Fruit fly (Drosophila melanogaster) whole organism, pupa: ENCODE results near the gene COX5A.

Experiments used
- CG10348 ChIP-seq: fragments of 200-800 bp; sonication (Bioruptor generic); IDR thresholded peaks from 2 replicates; pipeline ENCODE4 v1.3.6; 2022; ENCODE audit warnings: missing biosample characterization, missing genetic modification characterization
- CG12605 ChIP-seq: fragments of 200-800 bp; sonication (Bioruptor generic); IDR thresholded peaks from 2 replicates; pipeline ENCODE4 v1.3.6; 2022; ENCODE audit warnings: missing biosample characterization, missing genetic modification characterization
- CG13204 ChIP-seq: fragments of 200-800 bp; sonication (Bioruptor generic); optimal IDR thresholded peaks from 2 replicates; lab custom pipeline; 2018; ENCODE audit warnings: missing biosample characterization, mild to moderate bottlenecking, missing genetic modification characterization, moderate library complexity
- CG14655 ChIP-seq: fragments of 200-800 bp; sonication (Bioruptor generic); optimal IDR thresholded peaks from 3 replicates; lab custom pipeline; 2017; ENCODE audit warnings: mild to moderate bottlenecking, missing biosample characterization, missing genetic modification reagents, missing genetic modification characterization
- CG15710 ChIP-seq: fragments of 200-800 bp; sonication (Bioruptor generic); optimal IDR thresholded peaks from 2 replicates; lab custom pipeline; 2018; ENCODE audit warnings: missing biosample characterization, mild to moderate bottlenecking, missing genetic modification characterization, moderate library complexity
- CG17806 ChIP-seq: fragments of 200-800 bp; sonication (Bioruptor generic); optimal IDR thresholded peaks from 2 replicates; lab custom pipeline; 2018; ENCODE audit warnings: missing biosample characterization, mild to moderate bottlenecking, missing genetic modification characterization, moderate library complexity
- CG32121 ChIP-seq: fragments of 200-800 bp; sonication (Bioruptor generic); IDR thresholded peaks from 2 replicates; pipeline ENCODE4 v1.3.6; 2022; ENCODE audit warnings: missing biosample characterization, missing genetic modification characterization
- CG34367 ChIP-seq: fragments of 200-800 bp; sonication (Bioruptor generic); optimal IDR thresholded peaks from 2 replicates; lab custom pipeline; 2018; ENCODE audit warnings: missing biosample characterization, mild to moderate bottlenecking, missing genetic modification characterization
- CG4496 ChIP-seq: fragments of 200-800 bp; sonication (Bioruptor generic); IDR thresholded peaks from 3 replicates; pipeline ENCODE4 v1.3.6; 2022; ENCODE audit warnings: missing biosample characterization, missing genetic modification characterization
- CG8159 ChIP-seq: fragments of 200-800 bp; sonication (Bioruptor generic); optimal IDR thresholded peaks from 3 replicates; lab custom pipeline; 2018; ENCODE audit warnings: missing biosample characterization, mild to moderate bottlenecking, missing genetic modification characterization, moderate library complexity
- CG8301 ChIP-seq: fragments of 200-800 bp; sonication (Bioruptor generic); optimal IDR thresholded peaks from 2 replicates; lab custom pipeline; 2018; ENCODE audit warnings: missing biosample characterization, mild to moderate bottlenecking, missing genetic modification characterization
- CG9948 ChIP-seq: fragments of 200-800 bp; sonication (Bioruptor generic); optimal IDR thresholded peaks from 2 replicates; lab custom pipeline; 2018; ENCODE audit warnings: missing biosample characterization, mild to moderate bottlenecking, missing genetic modification characterization, moderate library complexity
- D1 ChIP-seq: fragments of 200-800 bp; sonication (Bioruptor generic); optimal IDR thresholded peaks from 2 replicates; lab custom pipeline; 2018; ENCODE audit warnings: missing biosample characterization, mild to moderate bottlenecking, missing genetic modification characterization, moderate library complexity
- EcR ChIP-seq: fragments of 200-800 bp; sonication (Bioruptor generic); optimal IDR thresholded peaks from 3 replicates; lab custom pipeline; 2019; ENCODE audit warnings: missing biosample characterization, missing genetic modification characterization, mild to moderate bottlenecking, moderate library complexity, missing genetic modification reagents
- Ets98B ChIP-seq: fragments of 200-800 bp; sonication (Bioruptor generic); IDR thresholded peaks from 2 replicates; pipeline ENCODE4 v1.3.6; 2022; ENCODE audit warnings: missing biosample characterization, missing genetic modification characterization
- Pif1A ChIP-seq: fragments of 200-800 bp; sonication (Bioruptor generic); optimal IDR thresholded peaks from 3 replicates; lab custom pipeline; 2016; ENCODE audit warnings: missing biosample characterization, missing genetic modification characterization
- Pif1B ChIP-seq: fragments of 200-800 bp; sonication (Bioruptor generic); optimal IDR thresholded peaks from 3 replicates; lab custom pipeline; 2016; ENCODE audit warnings: missing biosample characterization, missing genetic modification characterization
- Snoo ChIP-seq: fragments of 200-800 bp; sonication (Bioruptor generic); optimal IDR thresholded peaks from 3 replicates; lab custom pipeline; 2017; ENCODE audit warnings: missing biosample characterization, mild to moderate bottlenecking, missing genetic modification characterization, inconsistent platforms
- fd96Ca ChIP-seq: fragments of 200-800 bp; sonication (Bioruptor generic); IDR thresholded peaks from 3 replicates; pipeline ENCODE4 v1.3.6; 2022; ENCODE audit warnings: missing biosample characterization, missing genetic modification characterization
- gl ChIP-seq: fragments of 200-800 bp; sonication (Bioruptor generic); optimal IDR thresholded peaks from 2 replicates; lab custom pipeline; 2018; ENCODE audit warnings: missing biosample characterization, mild to moderate bottlenecking, missing genetic modification characterization
- rn ChIP-seq: fragments of 200-800 bp; sonication (Bioruptor generic); IDR thresholded peaks from 2 replicates; pipeline ENCODE4 v1.3.6; 2022; ENCODE audit warnings: missing biosample characterization, missing genetic modification characterization

The COX5A gene

dm6 chr3R:11805584-11805983 is 13.6 kb upstream of the COX5A start:
- TF ChIP-seq Snoo (tag; lab: Kevin White, UChicago) (peak; percentile 22), D1 (tag; lab: Kevin White, UChicago) (no peak), CG32121 (GFP tag; lab: Robert Waterston, UW) (no peak), CG8159 (tag; lab: Kevin White, UChicago) (no peak), gl (tag; lab: Kevin White, UChicago) (no peak), CG9948 (no peak)

DNA sequence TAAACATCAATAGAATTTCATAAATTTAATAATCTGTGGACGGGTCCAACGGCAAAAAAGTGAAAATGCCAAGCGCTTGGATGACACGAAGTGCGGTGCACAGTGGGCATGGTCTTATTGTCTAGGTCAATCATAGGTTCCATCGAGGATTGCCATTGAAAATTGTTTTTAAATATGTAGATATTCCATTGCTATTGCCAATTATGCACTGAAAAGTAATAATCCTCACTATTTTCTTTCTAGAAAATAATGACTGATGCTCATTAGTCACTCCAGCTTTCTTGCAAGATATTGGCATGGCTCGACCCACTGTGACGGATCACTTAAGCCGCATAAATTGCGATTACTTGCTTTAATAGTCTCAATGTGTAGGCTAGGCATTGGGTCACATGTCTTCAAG is 12.4 kb upstream of the COX5A start:
- TF ChIP-seq CG13204 (GFP tag; lab: Kevin White, UChicago) (no peak), CG8159 (tag; lab: Kevin White, UChicago) (peak; percentile 57), fd96Ca (GFP tag; lab: Robert Waterston, UW) (peak; percentile 66; the same call in 2 of the 3 replicates), rn (GFP tag; lab: Robert Waterston, UW) (no peak), CG9948 (peak; percentile 43), gl (tag; lab: Kevin White, UChicago) (no peak), D1 (tag; lab: Kevin White, UChicago) (no peak), CG34367 (tag; lab: Kevin White, UChicago) (peak; percentile 42), Pif1B (GFP tag; lab: Kevin White, UChicago) (peak; percentile 17), CG14655 (GFP tag; lab: Kevin White, UChicago) (peak; percentile 59), CG17806 (tag; lab: Kevin White, UChicago) (peak; percentile 52), Pif1A (GFP tag; lab: Kevin White, UChicago) (peak; percentile 72), Snoo (tag; lab: Kevin White, UChicago) (peak; percentile 23), CG4496 (peak; percentile 67), Ets98B (GFP tag; lab: Robert Waterston, UW) (peak; percentile 56), CG12605 (GFP tag; lab: Robert Waterston, UW) (peak; percentile 34; the same call in 1 of the 2 replicates), CG15710 (peak; percentile 45), CG10348 (GFP tag; lab: Robert Waterston, UW) (no peak), EcR (no peak), CG8301 (tag; lab: Kevin White, UChicago) (peak; percentile 49), CG32121 (GFP tag; lab: Robert Waterston, UW) (peak; percentile 31; the same call in 1 of the 2 replicates)

dm6 chr3R:11807641-11808040 is 11.5 kb upstream of the COX5A start:
- no peak for TF ChIP-seq CG15710
- TF ChIP-seq fd96Ca (GFP tag; lab: Robert Waterston, UW), result no peak
- no peak for TF ChIP-seq CG14655 (GFP tag; lab: Kevin White, UChicago)
- TF ChIP-seq Pif1B (GFP tag; lab: Kevin White, UChicago), result no peak
- no peak for TF ChIP-seq CG32121 (GFP tag; lab: Robert Waterston, UW)
- TF ChIP-seq CG34367 (tag; lab: Kevin White, UChicago), result no peak
- no peak for TF ChIP-seq CG4496
- no peak for TF ChIP-seq EcR
- no peak for TF ChIP-seq CG8159 (tag; lab: Kevin White, UChicago)
- no peak for TF ChIP-seq Ets98B (GFP tag; lab: Robert Waterston, UW)
- TF ChIP-seq CG9948, result no peak
- TF ChIP-seq CG8301 (tag; lab: Kevin White, UChicago), result no peak
- no peak for TF ChIP-seq CG12605 (GFP tag; lab: Robert Waterston, UW)
- no peak for TF ChIP-seq D1 (tag; lab: Kevin White, UChicago)
- TF ChIP-seq Pif1A (GFP tag; lab: Kevin White, UChicago), result no peak

DNA sequence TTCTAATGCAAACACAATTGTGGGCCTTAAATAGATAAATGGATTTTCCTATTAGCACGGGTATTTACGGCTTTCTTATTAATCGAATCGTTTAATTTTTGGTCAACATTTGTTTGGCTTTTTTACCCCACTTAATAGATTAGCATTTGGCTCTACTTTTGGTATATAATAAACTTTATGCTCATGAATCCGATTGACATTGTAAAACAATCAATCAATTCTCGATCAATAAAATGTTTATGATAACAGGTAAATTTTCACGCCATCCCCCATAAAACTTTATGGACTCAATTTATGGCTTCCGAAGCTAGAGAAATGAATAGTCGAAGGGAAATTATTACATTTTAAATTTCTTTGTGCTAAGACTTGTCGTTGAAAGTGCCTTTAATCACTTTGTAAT is 9.5 kb upstream of the COX5A start:
- TF ChIP-seq Pif1B (GFP tag; lab: Kevin White, UChicago), result no peak
- TF ChIP-seq EcR, result no peak
- TF ChIP-seq Ets98B (GFP tag; lab: Robert Waterston, UW), result no peak
- no peak for TF ChIP-seq CG12605 (GFP tag; lab: Robert Waterston, UW)
- no peak for TF ChIP-seq CG14655 (GFP tag; lab: Kevin White, UChicago)
- no peak for TF ChIP-seq rn (GFP tag; lab: Robert Waterston, UW)
- no peak for TF ChIP-seq gl (tag; lab: Kevin White, UChicago)
- TF ChIP-seq CG10348 (GFP tag; lab: Robert Waterston, UW), result no peak
- no peak for TF ChIP-seq CG15710
- TF ChIP-seq CG32121 (GFP tag; lab: Robert Waterston, UW), result no peak
- TF ChIP-seq CG8159 (tag; lab: Kevin White, UChicago), result no peak
- no peak for TF ChIP-seq Pif1A (GFP tag; lab: Kevin White, UChicago)
- no peak for TF ChIP-seq CG13204 (GFP tag; lab: Kevin White, UChicago)
- no peak for TF ChIP-seq CG17806 (tag; lab: Kevin White, UChicago)
- TF ChIP-seq fd96Ca (GFP tag; lab: Robert Waterston, UW), result no peak
- no peak for TF ChIP-seq CG9948
- no peak for TF ChIP-seq CG34367 (tag; lab: Kevin White, UChicago)

DNA sequence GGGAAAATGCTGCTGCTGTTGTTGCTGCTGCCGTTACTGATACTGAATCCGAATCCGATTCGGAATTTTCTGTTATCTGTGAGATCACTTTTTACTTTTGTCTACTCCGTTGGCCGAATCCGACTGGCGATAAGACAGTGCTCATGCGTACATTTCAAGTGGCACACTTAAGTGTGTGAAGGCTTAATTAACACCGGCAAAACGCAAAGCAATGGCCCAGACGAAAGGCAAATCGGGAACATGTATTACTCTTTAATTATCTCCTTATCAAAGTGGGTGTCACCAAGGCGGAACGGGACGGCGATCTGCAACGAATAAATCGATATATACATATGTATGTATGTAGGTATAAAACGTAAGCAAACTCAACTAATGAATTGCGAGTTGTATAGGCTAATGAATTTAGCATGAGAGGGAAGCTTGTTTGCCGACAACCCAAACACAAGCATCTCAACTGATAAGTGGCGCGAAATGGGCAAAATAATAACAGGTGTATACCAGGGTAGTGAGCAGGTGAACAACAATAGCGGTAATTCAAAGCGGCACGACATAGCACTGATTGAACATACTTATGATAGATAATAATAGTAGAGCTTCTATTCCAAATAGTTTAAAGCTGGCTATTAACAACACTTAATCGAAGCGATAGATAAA is 8.2 kb upstream of the COX5A start:
- TF ChIP-seq CG10348 (GFP tag; lab: Robert Waterston, UW) (no peak), CG13204 (GFP tag; lab: Kevin White, UChicago) (no peak), CG12605 (GFP tag; lab: Robert Waterston, UW) (no peak), CG34367 (tag; lab: Kevin White, UChicago) (no peak), CG32121 (GFP tag; lab: Robert Waterston, UW) (no peak), CG14655 (GFP tag; lab: Kevin White, UChicago) (no peak), CG8301 (tag; lab: Kevin White, UChicago) (no peak), CG4496 (no peak), fd96Ca (GFP tag; lab: Robert Waterston, UW) (no peak), rn (GFP tag; lab: Robert Waterston, UW) (no peak), Pif1B (GFP tag; lab: Kevin White, UChicago) (no peak)
